Fruit fly (Drosophila melanogaster) whole organism, embryonic: Measurements from ENCODE around the gene CG10651.

Experiments used
- B-H1 ChIP-seq: fragments of 200-800 bp; sonication (Bioruptor generic); IDR thresholded peaks from 3 replicates; pipeline ENCODE4 v1.3.6; 2022; ENCODE audit warnings: missing biosample characterization, missing genetic modification characterization
- CG1024 ChIP-seq: fragments of 200-800 bp; sonication (Bioruptor generic); IDR thresholded peaks from 2 replicates; pipeline ENCODE4 v1.3.6; 2022; ENCODE audit warnings: missing biosample characterization, missing genetic modification characterization
- CG11085 ChIP-seq: fragments of 200-800 bp; sonication (Bioruptor generic); IDR thresholded peaks from 2 replicates; pipeline ENCODE4 v1.3.6; 2022; ENCODE audit warnings: missing biosample characterization, missing genetic modification characterization
- CG12659 ChIP-seq: fragments of 200-800 bp; sonication (Bioruptor generic); optimal IDR thresholded peaks from 3 replicates; lab custom pipeline; 2017; ENCODE audit warnings: mild to moderate bottlenecking, missing biosample characterization, missing genetic modification reagents, missing genetic modification characterization
- CG13775 ChIP-seq: fragments of 200-800 bp; sonication (Bioruptor generic); optimal IDR thresholded peaks from 3 replicates; lab custom pipeline; 2017; ENCODE audit warnings: missing biosample characterization, mild to moderate bottlenecking, missing genetic modification characterization
- CG13894 ChIP-seq: fragments of 200-800 bp; sonication (Bioruptor generic); optimal IDR thresholded peaks from 3 replicates; lab custom pipeline; 2018; ENCODE audit warnings: missing biosample characterization, mild to moderate bottlenecking, missing genetic modification characterization, moderate library complexity
- CG17385 ChIP-seq: fragments of 200-800 bp; sonication (Bioruptor generic); optimal IDR thresholded peaks from 3 replicates; lab custom pipeline; 2018; ENCODE audit warnings: missing biosample characterization, mild to moderate bottlenecking, missing genetic modification characterization
- CG18011 ChIP-seq: fragments of 200-800 bp; sonication (Bioruptor generic); optimal IDR thresholded peaks from 2 replicates; lab custom pipeline; 2017; ENCODE audit warnings: missing biosample characterization, missing genetic modification characterization, mild to moderate bottlenecking, moderate library complexity, missing genotype
- CG18764 ChIP-seq: fragments of 200-800 bp; sonication (Bioruptor generic); optimal IDR thresholded peaks from 3 replicates; lab custom pipeline; 2016; ENCODE audit warnings: missing biosample characterization, missing genetic modification characterization
- CG2199 ChIP-seq: fragments of 200-800 bp; sonication (Bioruptor generic); IDR thresholded peaks from 3 replicates; pipeline ENCODE4 v1.3.6; 2022; ENCODE audit warnings: missing biosample characterization, missing genetic modification characterization
- CG2712 ChIP-seq: fragments of 200-800 bp; optimal IDR thresholded peaks from 3 replicates; lab custom pipeline; 2019; ENCODE audit warnings: missing biosample characterization, mild to moderate bottlenecking, missing genetic modification characterization, moderate library complexity
- CG30431 ChIP-seq: fragments of 200-800 bp; sonication (Bioruptor generic); optimal IDR thresholded peaks from 2 replicates; lab custom pipeline; 2017; ENCODE audit warnings: missing biosample characterization, missing genetic modification characterization
- CG4360 ChIP-seq: fragments of 200-800 bp; sonication (Bioruptor generic); IDR thresholded peaks from 2 replicates; pipeline ENCODE4 v1.3.6; 2022; ENCODE audit warnings: missing biosample characterization, missing genetic modification characterization
- CG7745 ChIP-seq: fragments of 200-800 bp; sonication (Bioruptor generic); optimal IDR thresholded peaks from 2 replicates; lab custom pipeline; 2018; ENCODE audit warnings: missing biosample characterization, mild to moderate bottlenecking, missing genetic modification characterization, moderate library complexity
- CG7987 ChIP-seq: fragments of 200-800 bp; sonication (Bioruptor generic); optimal IDR thresholded peaks from 2 replicates; lab custom pipeline; 2018; ENCODE audit warnings: missing biosample characterization, mild to moderate bottlenecking, missing genetic modification characterization, moderate library complexity
- CG8290 ChIP-seq, 3 experiments: fragments of 200-800 bp; sonication (Bioruptor generic); optimal IDR thresholded peaks; 2 replicates each; lab custom pipeline; 2016 to 2019; ENCODE audit warnings: missing biosample characterization in 3 of 3, missing genetic modification characterization in 3 of 3, mild to moderate bottlenecking in 2 of 3, moderate library complexity in 1 of 3
- Drgx ChIP-seq: fragments of 200-800 bp; sonication (Bioruptor generic); IDR thresholded peaks from 2 replicates; pipeline ENCODE4 v1.3.6; 2022; ENCODE audit warnings: missing biosample characterization, missing genetic modification characterization
- Ets97D ChIP-seq: fragments of 200-800 bp; sonication (Bioruptor generic); optimal IDR thresholded peaks from 3 replicates; lab custom pipeline; 2016; ENCODE audit warnings: missing biosample characterization, missing genetic modification characterization
- Fer1 ChIP-seq: fragments of 200-800 bp; sonication (Bioruptor generic); optimal IDR thresholded peaks from 2 replicates; lab custom pipeline; 2017; ENCODE audit warnings: missing biosample characterization, mild to moderate bottlenecking, missing genetic modification characterization
- HmgD ChIP-seq: fragments of 200-800 bp; sonication (Bioruptor generic); optimal IDR thresholded peaks from 3 replicates; lab custom pipeline; 2016; ENCODE audit warnings: missing biosample characterization, missing genetic modification characterization
- Hr78 ChIP-seq, 2 experiments: fragments of 200-800 bp in 1 of 2; fragments of >200 bp in 1 of 2; sonication (Bioruptor generic) in 1 of 2; optimal IDR thresholded peaks; 2 replicates each; lab custom pipeline; 2017 to 2019; ENCODE audit warnings: missing biosample characterization in 2 of 2, missing genetic modification characterization in 2 of 2, mild to moderate bottlenecking in 1 of 2, moderate library complexity in 1 of 2
- Lhr ChIP-seq: fragments of 200-800 bp; sonication (Bioruptor generic); optimal IDR thresholded peaks from 3 replicates; lab custom pipeline; 2017; ENCODE audit warnings: mild to moderate bottlenecking, missing biosample characterization, missing genetic modification reagents, missing genetic modification characterization
- Pdp1 ChIP-seq, 2 experiments: fragments of 200-800 bp; sonication (Bioruptor generic); optimal IDR thresholded peaks; 3 replicates each; lab custom pipeline; 2016; ENCODE audit warnings: missing biosample characterization in 2 of 2, missing genetic modification characterization in 2 of 2, mild to moderate bottlenecking in 1 of 2, moderate library complexity in 1 of 2
- Scr ChIP-seq: fragments of 200-800 bp; sonication (Bioruptor generic); IDR thresholded peaks from 2 replicates; pipeline ENCODE4 v1.3.6; 2022; ENCODE audit warnings: missing biosample characterization, missing genetic modification characterization; ENCODE audit not compliant: partially characterized antibody
- Sox100B ChIP-seq: fragments of 200-800 bp; sonication (Bioruptor generic); optimal IDR thresholded peaks from 3 replicates; lab custom pipeline; 2018; ENCODE audit warnings: missing biosample characterization, mild to moderate bottlenecking, missing genetic modification characterization
- az2 ChIP-seq: fragments of 200-800 bp; sonication (Bioruptor generic); optimal IDR thresholded peaks from 3 replicates; lab custom pipeline; 2016; ENCODE audit warnings: missing biosample characterization, missing genetic modification characterization
- br ChIP-seq: fragments of >200 bp; optimal IDR thresholded peaks from 2 replicates; lab custom pipeline; 2017
- btn ChIP-seq: fragments of 200-800 bp; sonication (Bioruptor generic); optimal IDR thresholded peaks from 2 replicates; lab custom pipeline; 2016; ENCODE audit warnings: missing biosample characterization, missing genetic modification characterization
- chinmo ChIP-seq: fragments of 200-800 bp; sonication (Bioruptor generic); IDR thresholded peaks from 4 replicates; pipeline ENCODE4 v1.3.6; 2022; ENCODE audit warnings: missing biosample characterization, missing genetic modification characterization; ENCODE audit not compliant: partially characterized antibody
- dati ChIP-seq: fragments of 200-800 bp; sonication (Bioruptor generic); IDR thresholded peaks from 2 replicates; pipeline ENCODE4 v1.3.6; 2022; ENCODE audit warnings: missing biosample characterization, missing genetic modification characterization
- gcm2 ChIP-seq: fragments of 200-800 bp; sonication (Bioruptor generic); optimal IDR thresholded peaks from 2 replicates; lab custom pipeline; 2016; ENCODE audit warnings: missing biosample characterization, missing genetic modification characterization
- gsb ChIP-seq: fragments of 200-800 bp; sonication (Bioruptor generic); IDR thresholded peaks from 2 replicates; pipeline ENCODE4 v1.3.6; 2022; ENCODE audit warnings: missing biosample characterization, missing genetic modification characterization
- jumu ChIP-seq: fragments of 200-800 bp; sonication (Bioruptor generic); optimal IDR thresholded peaks from 3 replicates; lab custom pipeline; 2016; ENCODE audit warnings: missing biosample characterization, missing genetic modification characterization
- mirr ChIP-seq: fragments of 200-800 bp; sonication (Bioruptor generic); optimal IDR thresholded peaks from 3 replicates; lab custom pipeline; 2018; ENCODE audit warnings: missing biosample characterization, mild to moderate bottlenecking, missing genetic modification characterization
- oc ChIP-seq: fragments of 200-800 bp; sonication (Bioruptor generic); optimal IDR thresholded peaks from 2 replicates; lab custom pipeline; 2018; ENCODE audit warnings: missing biosample characterization, mild to moderate bottlenecking, missing genetic modification characterization, moderate library complexity
- onecut ChIP-seq: fragments of 200-800 bp; sonication (Bioruptor generic); IDR thresholded peaks from 2 replicates; pipeline ENCODE4 v1.3.6; 2022; ENCODE audit warnings: missing biosample characterization, missing genetic modification characterization
- otp ChIP-seq: fragments of 200-800 bp; sonication (Bioruptor generic); IDR thresholded peaks from 3 replicates; pipeline ENCODE4, ENCODE4 v1.3.6; 2022; ENCODE audit warnings: missing biosample characterization, missing genetic modification characterization
- pho ChIP-seq: fragments of 200-800 bp; sonication (Bioruptor generic); optimal IDR thresholded peaks from 2 replicates; lab custom pipeline; 2016; ENCODE audit warnings: missing biosample characterization, missing genetic modification characterization
- repo ChIP-seq: fragments of 200-800 bp; sonication (Bioruptor generic); optimal IDR thresholded peaks from 2 replicates; lab custom pipeline; 2016; ENCODE audit warnings: missing biosample characterization, missing genetic modification characterization
- ro ChIP-seq: fragments of 200-800 bp; sonication (Bioruptor generic); IDR thresholded peaks from 2 replicates; pipeline ENCODE4 v1.3.6; 2022; ENCODE audit warnings: missing biosample characterization, missing genetic modification characterization
- schlank ChIP-seq: fragments of 200-800 bp; sonication (Bioruptor generic); optimal IDR thresholded peaks from 2 replicates; lab custom pipeline; 2018; ENCODE audit warnings: missing biosample characterization, mild to moderate bottlenecking, missing genetic modification characterization
- sd ChIP-seq: fragments of 200-800 bp; sonication (Bioruptor generic); optimal IDR thresholded peaks from 3 replicates; lab custom pipeline; 2018; ENCODE audit warnings: missing biosample characterization, mild to moderate bottlenecking, missing genetic modification characterization, moderate library complexity
- seq ChIP-seq: fragments of 200-800 bp; sonication (Bioruptor generic); IDR thresholded peaks from 2 replicates; pipeline ENCODE4 v1.3.6; 2022; ENCODE audit warnings: missing biosample characterization, missing genetic modification characterization
- tio ChIP-seq: fragments of 200-800 bp; sonication (Bioruptor generic); optimal IDR thresholded peaks from 2 replicates; lab custom pipeline; 2017; ENCODE audit warnings: missing biosample characterization, missing genetic modification characterization, inconsistent platforms
- toy ChIP-seq: fragments of 200-800 bp; sonication (Bioruptor generic); IDR thresholded peaks from 2 replicates; pipeline ENCODE4 v1.3.6; 2022; ENCODE audit warnings: missing biosample characterization, missing genetic modification characterization
- trh ChIP-seq: fragments of 200-800 bp; sonication (Bioruptor generic); optimal IDR thresholded peaks from 2 replicates; lab custom pipeline; 2016; ENCODE audit warnings: missing biosample characterization, missing genetic modification characterization
- vvl ChIP-seq: fragments of 200-800 bp; sonication (Bioruptor generic); IDR thresholded peaks from 2 replicates; pipeline ENCODE4 v1.3.6; 2022; ENCODE audit warnings: missing biosample characterization, missing genetic modification characterization
- wek ChIP-seq: fragments of 200-800 bp; sonication (Bioruptor generic); optimal IDR thresholded peaks from 3 replicates; lab custom pipeline; 2018; ENCODE audit warnings: missing biosample characterization, mild to moderate bottlenecking, missing genetic modification characterization, moderate library complexity

CG10651 gene

DNA sequence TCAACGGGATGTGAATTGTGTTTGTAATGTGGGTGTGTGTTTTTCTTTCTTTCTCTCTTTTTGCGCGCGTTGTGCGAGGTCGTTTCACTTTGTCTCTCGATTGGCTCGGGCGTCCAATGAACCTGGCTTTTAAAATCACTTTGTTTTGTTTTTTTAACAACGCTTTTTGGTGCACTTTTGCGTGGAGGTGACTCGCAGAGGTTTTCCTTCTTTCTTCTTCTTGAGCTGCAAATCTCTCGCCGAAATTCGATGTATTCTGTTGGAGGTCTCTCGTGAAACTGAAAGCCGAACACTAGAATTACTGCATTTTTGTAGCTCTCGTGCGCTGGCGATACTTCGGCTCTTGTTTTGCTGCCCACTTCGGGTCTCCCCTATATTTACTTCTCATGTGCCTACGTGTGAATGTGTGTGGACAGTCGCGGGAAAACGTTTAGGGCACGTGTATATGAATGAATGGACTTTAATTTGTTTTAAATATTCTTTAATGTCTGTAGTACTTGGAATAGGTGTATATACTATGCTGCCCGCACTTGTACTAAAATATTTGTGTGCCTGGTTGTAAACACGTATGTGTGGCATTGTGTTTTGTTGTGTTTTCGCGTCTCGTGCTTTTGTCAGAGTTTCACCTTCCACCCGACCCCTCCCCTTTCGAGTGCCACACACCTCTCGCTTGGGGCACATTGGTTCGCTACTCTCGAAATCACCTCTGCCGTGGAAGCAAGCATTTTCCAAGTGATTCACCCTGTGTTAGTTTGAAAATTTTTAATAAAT lies 49.8 kb downstream of the CG10651 start, which contains the start of gene fok (continued):
- peak; percentile 94 for TF ChIP-seq oc
- peak; percentile 45; the same call in 1 of the 2 replicates for TF ChIP-seq dati (GFP tag; lab: Robert Waterston, UW)
- TF ChIP-seq HmgD (GFP tag; lab: Kevin White, UChicago), result peak; percentile 70
- peak; percentile 87 for TF ChIP-seq repo
- TF ChIP-seq pho (GFP tag; lab: Kevin White, UChicago), result peak; percentile 96
- peak; percentile 91 for TF ChIP-seq CG30431
- peak; percentile 81 for TF ChIP-seq toy (GFP tag; lab: Robert Waterston, UW)
- peak; percentile 79 for TF ChIP-seq CG11085 (GFP tag; lab: Robert Waterston, UW)
- TF ChIP-seq schlank (tag; lab: Kevin White, UChicago), result peak; percentile 94
- peak; percentile 49; the same call in 1 of the 2 replicates for TF ChIP-seq CG4360 (GFP tag; lab: Robert Waterston, UW)
- TF ChIP-seq Drgx (GFP tag; lab: Robert Waterston, UW), result peak; percentile 97
- TF ChIP-seq Pdp1 (GFP tag; optimal IDR thresholded peaks at IDR 0.05; lab: Kevin White, UChicago), result peak; percentile 94
- TF ChIP-seq CG18011 (GFP tag; lab: Kevin White, UChicago), result peak; percentile 86
- TF ChIP-seq Fer1, result peak; percentile 99
- TF ChIP-seq CG12659 (GFP tag; lab: Kevin White, UChicago), result peak; percentile 98
- peak; percentile 97 for TF ChIP-seq CG2712 (tag; lab: Kevin White, UChicago)
- TF ChIP-seq Hr78 (GFP tag; optimal IDR thresholded peaks at IDR 0.05; lab: Kevin White, UChicago), result peak in 1 of 2 experiments; percentile 98
- TF ChIP-seq CG17385, result peak; percentile 94
- TF ChIP-seq CG7745 (tag; lab: Kevin White, UChicago), result peak; percentile 48
- TF ChIP-seq otp (GFP tag; lab: Robert Waterston, UW), result peak; percentile 86
- TF ChIP-seq ro, result peak; percentile 86
- peak; percentile 99 for TF ChIP-seq sd (tag; lab: Kevin White, UChicago)
- peak; percentile 99 for TF ChIP-seq mirr
- peak; percentile 97 for TF ChIP-seq vvl (GFP tag; lab: Robert Waterston, UW)
- peak; percentile 98 for TF ChIP-seq CG13894 (tag; lab: Kevin White, UChicago)
- TF ChIP-seq seq, result peak; percentile 97
- peak; percentile 95 for TF ChIP-seq az2
- TF ChIP-seq CG7987 (GFP tag; lab: Kevin White, UChicago), result peak; percentile 95
- TF ChIP-seq CG18764 (GFP tag; lab: Kevin White, UChicago), result peak; percentile 88
- no peak for TF ChIP-seq br (lab: Kevin White, UChicago)
- TF ChIP-seq Ets97D (GFP tag; lab: Kevin White, UChicago), result peak; percentile 82
- peak; percentile 91 for TF ChIP-seq jumu (GFP tag; lab: Kevin White, UChicago)
- TF ChIP-seq CG8290 (GFP tag; optimal IDR thresholded peaks at IDR 0.05; lab: Kevin White, UChicago), result peak; percentile 97
- peak; percentile 89 to 90 for TF ChIP-seq CG8290 (tag; optimal IDR thresholded peaks at IDR 0.05; lab: Kevin White, UChicago)
- TF ChIP-seq Sox100B (GFP tag; lab: Kevin White, UChicago), result peak; percentile 98
- TF ChIP-seq trh (GFP tag; lab: Kevin White, UChicago), result peak; percentile 76
- TF ChIP-seq CG13775 (GFP tag; lab: Kevin White, UChicago), result peak; percentile 95
- TF ChIP-seq gsb (GFP tag; lab: Robert Waterston, UW), result peak; percentile 90
- TF ChIP-seq Scr (GFP tag; lab: Robert Waterston, UW), result peak; percentile 29; the same call in 1 of the 2 replicates
- peak; percentile 93 for TF ChIP-seq onecut (GFP tag; lab: Robert Waterston, UW)
- 0 out of 2 replicates have a peak, but pooled peaks have one; percentile 41 for TF ChIP-seq CG1024
- TF ChIP-seq tio (GFP tag; lab: Kevin White, UChicago), result peak; percentile 96
- TF ChIP-seq CG2199 (GFP tag; lab: Robert Waterston, UW), result peak; percentile 82; the same call in 2 of the 3 replicates
- peak; percentile 83 for TF ChIP-seq wek (GFP tag; lab: Kevin White, UChicago)
- TF ChIP-seq gcm2 (GFP tag; lab: Kevin White, UChicago), result peak; percentile 86
- peak; percentile 92 for TF ChIP-seq B-H1 (GFP tag; lab: Robert Waterston, UW)
- TF ChIP-seq Lhr (GFP tag; lab: Kevin White, UChicago), result peak; percentile 87
- TF ChIP-seq chinmo (GFP tag; lab: Robert Waterston, UW), result peak; percentile 88
- TF ChIP-seq btn (GFP tag; lab: Kevin White, UChicago), result peak; percentile 87
